Fruit fly (Drosophila melanogaster) whole organism, prepupa: ENCODE measurements around the gene CG2124.

Experiments
- CG10631 ChIP-seq: fragments of 200-800 bp; sonication (Bioruptor generic); optimal IDR thresholded peaks from 2 replicates; lab custom pipeline; 2016; ENCODE audit warnings: missing biosample characterization, missing genetic modification characterization
- CG10669 ChIP-seq: fragments of 200-800 bp; sonication (Bioruptor generic); optimal IDR thresholded peaks from 3 replicates; lab custom pipeline; 2018; ENCODE audit warnings: missing biosample characterization, mild to moderate bottlenecking, missing genetic modification characterization, moderate library complexity
- CG11294 ChIP-seq: fragments of 200-800 bp; sonication (Bioruptor generic); IDR thresholded peaks from 2 replicates; pipeline ENCODE4 v1.3.6; 2022; ENCODE audit warnings: missing biosample characterization, missing genetic modification characterization
- CG11762 ChIP-seq: fragments of 200-800 bp; sonication (Bioruptor generic); optimal IDR thresholded peaks from 3 replicates; lab custom pipeline; 2016; ENCODE audit warnings: missing biosample characterization, missing genetic modification characterization; ENCODE audit not compliant: insufficient read depth
- CG11902 ChIP-seq: fragments of 200-800 bp; sonication (Bioruptor generic); optimal IDR thresholded peaks from 3 replicates; lab custom pipeline; 2016; ENCODE audit warnings: missing biosample characterization, missing genetic modification characterization
- CG15336 ChIP-seq: fragments of 200-800 bp; sonication (Bioruptor generic); IDR thresholded peaks from 2 replicates; pipeline ENCODE4 v1.3.6; 2022; ENCODE audit warnings: missing biosample characterization, missing genetic modification characterization
- CG3032 ChIP-seq: fragments of 200-800 bp; optimal IDR thresholded peaks from 2 replicates; lab custom pipeline; 2019; ENCODE audit warnings: missing biosample characterization, mild to moderate bottlenecking, missing genetic modification characterization, moderate library complexity
- CG31627 ChIP-seq: fragments of 200-800 bp; sonication (Bioruptor generic); optimal IDR thresholded peaks from 3 replicates; lab custom pipeline; 2016; ENCODE audit warnings: missing biosample characterization, missing genetic modification characterization
- CG32006 ChIP-seq: fragments of 200-800 bp; sonication (Bioruptor generic); optimal IDR thresholded peaks from 3 replicates; lab custom pipeline; 2017; ENCODE audit warnings: missing biosample characterization, mild to moderate bottlenecking, missing genetic modification characterization
- CG34406 ChIP-seq: fragments of 200-800 bp; sonication (Bioruptor generic); optimal IDR thresholded peaks from 3 replicates; lab custom pipeline; 2016; ENCODE audit warnings: missing biosample characterization, missing genetic modification characterization
- CG3919 ChIP-seq: fragments of 200-800 bp; sonication (Bioruptor generic); optimal IDR thresholded peaks from 3 replicates; lab custom pipeline; 2016; ENCODE audit warnings: missing biosample characterization, missing genetic modification characterization
- CG4318 ChIP-seq: fragments of 200-800 bp; sonication (Bioruptor generic); optimal IDR thresholded peaks from 3 replicates; lab custom pipeline; 2017; ENCODE audit warnings: missing biosample characterization, mild to moderate bottlenecking, missing genetic modification characterization
- CG6276 ChIP-seq: fragments of 200-800 bp; sonication (Bioruptor generic); optimal IDR thresholded peaks from 2 replicates; lab custom pipeline; 2017; ENCODE audit warnings: missing biosample characterization, mild to moderate bottlenecking, missing genetic modification characterization
- CG6792 ChIP-seq: fragments of 200-800 bp; sonication (Bioruptor generic); optimal IDR thresholded peaks from 3 replicates; lab custom pipeline; 2016; ENCODE audit warnings: missing biosample characterization, missing genetic modification characterization
- CG7368 ChIP-seq: fragments of 200-800 bp; sonication (Bioruptor generic); optimal IDR thresholded peaks from 3 replicates; lab custom pipeline; 2016; ENCODE audit warnings: missing biosample characterization, missing genetic modification characterization
- CG8119 ChIP-seq: fragments of 200-800 bp; sonication (Bioruptor generic); IDR thresholded peaks from 3 replicates; pipeline ENCODE4 v1.3.6; 2022; ENCODE audit warnings: missing biosample characterization, missing genetic modification characterization
- CG8319 ChIP-seq: fragments of 200-800 bp; sonication (Bioruptor generic); optimal IDR thresholded peaks from 3 replicates; lab custom pipeline; 2016; ENCODE audit warnings: missing biosample characterization, missing genetic modification characterization
- CG8632 ChIP-seq: fragments of 200-800 bp; sonication (Bioruptor generic); optimal IDR thresholded peaks from 3 replicates; lab custom pipeline; 2016; ENCODE audit warnings: missing biosample characterization, missing genetic modification characterization
- CG9139 ChIP-seq: fragments of 200-800 bp; sonication (Bioruptor generic); optimal IDR thresholded peaks from 3 replicates; lab custom pipeline; 2017; ENCODE audit warnings: missing biosample characterization, mild to moderate bottlenecking, missing genetic modification characterization
- Eip75B ChIP-seq: fragments of 200-800 bp; sonication (Bioruptor generic); optimal IDR thresholded peaks from 3 replicates; lab custom pipeline; 2016; ENCODE audit warnings: missing biosample characterization, missing genetic modification characterization
- Eip93F ChIP-seq: fragments of 200-800 bp; sonication (Bioruptor generic); optimal IDR thresholded peaks from 2 replicates; lab custom pipeline; 2016; ENCODE audit warnings: missing biosample characterization, mild to moderate bottlenecking, missing genetic modification characterization
- Ets21C ChIP-seq: fragments of 200-800 bp; sonication (Bioruptor generic); optimal IDR thresholded peaks from 3 replicates; lab custom pipeline; 2016; ENCODE audit warnings: missing biosample characterization, missing genetic modification characterization
- Gug ChIP-seq: fragments of 200-800 bp; sonication (Bioruptor generic); IDR thresholded peaks from 2 replicates; pipeline ENCODE4 v1.3.6; 2022; ENCODE audit warnings: missing biosample characterization, missing genetic modification characterization
- Hr38 ChIP-seq: sonication (Bioruptor generic); optimal IDR thresholded peaks from 2 replicates; lab custom pipeline; 2016; ENCODE audit warnings: missing biosample characterization, missing genetic modification characterization
- Hr39 ChIP-seq: fragments of 200-800 bp; sonication (Bioruptor generic); optimal IDR thresholded peaks from 2 replicates; lab custom pipeline; 2016; ENCODE audit warnings: missing biosample characterization, missing genetic modification characterization
- Hr4 ChIP-seq: fragments of 200-800 bp; sonication (Bioruptor generic); optimal IDR thresholded peaks from 3 replicates; lab custom pipeline; 2016; ENCODE audit warnings: missing biosample characterization, missing genetic modification characterization
- Lpt ChIP-seq: fragments of 200-800 bp; sonication (Bioruptor generic); optimal IDR thresholded peaks from 3 replicates; lab custom pipeline; 2016; ENCODE audit warnings: missing biosample characterization, missing genetic modification characterization
- Met ChIP-seq: fragments of 200-800 bp; sonication (Bioruptor generic); optimal IDR thresholded peaks from 3 replicates; lab custom pipeline; 2016; ENCODE audit warnings: missing biosample characterization, missing genetic modification characterization
- OdsH ChIP-seq: fragments of 200-800 bp; sonication (Bioruptor generic); optimal IDR thresholded peaks from 3 replicates; lab custom pipeline; 2016; ENCODE audit warnings: missing biosample characterization, missing genetic modification characterization
- Smox ChIP-seq: fragments of 200-800 bp; sonication (Bioruptor generic); optimal IDR thresholded peaks from 3 replicates; lab custom pipeline; 2016; ENCODE audit warnings: missing biosample characterization, missing genetic modification characterization
- Sox102F ChIP-seq: fragments of 200-800 bp; sonication (Bioruptor generic); optimal IDR thresholded peaks from 2 replicates; lab custom pipeline; 2016; ENCODE audit warnings: missing biosample characterization, mild to moderate bottlenecking, missing genetic modification characterization
- Sox14 ChIP-seq: fragments of 200-800 bp; sonication (Bioruptor generic); optimal IDR thresholded peaks from 3 replicates; lab custom pipeline; 2016; ENCODE audit warnings: missing biosample characterization, missing genetic modification characterization
- Sox15 ChIP-seq: fragments of 200-800 bp; sonication (Bioruptor generic); optimal IDR thresholded peaks from 3 replicates; lab custom pipeline; 2016; ENCODE audit warnings: missing biosample characterization, missing genetic modification characterization
- achi ChIP-seq: fragments of 200-800 bp; sonication (Bioruptor generic); optimal IDR thresholded peaks from 3 replicates; lab custom pipeline; 2016; ENCODE audit warnings: missing biosample characterization, missing genetic modification characterization
- acj6 ChIP-seq: fragments of 200-800 bp; sonication (Bioruptor generic); optimal IDR thresholded peaks from 3 replicates; lab custom pipeline; 2016; ENCODE audit warnings: missing biosample characterization, missing genetic modification characterization
- dac ChIP-seq: fragments of 200-800 bp; sonication (Bioruptor generic); optimal IDR thresholded peaks from 2 replicates; lab custom pipeline; 2017; ENCODE audit warnings: missing biosample characterization, mild to moderate bottlenecking, missing genetic modification characterization
- dsx ChIP-seq: fragments of 200-800 bp; optimal IDR thresholded peaks from 3 replicates; lab custom pipeline; 2019; ENCODE audit warnings: missing biosample characterization, mild to moderate bottlenecking, missing genetic modification characterization, moderate library complexity; ENCODE audit not compliant: poor library complexity, severe bottlenecking
- eg ChIP-seq: fragments of 200-800 bp; sonication (Bioruptor generic); IDR thresholded peaks from 3 replicates; pipeline ENCODE4 v1.3.6; 2022; ENCODE audit warnings: missing biosample characterization, missing genetic modification characterization
- esn ChIP-seq: fragments of 200-800 bp; sonication (Bioruptor generic); optimal IDR thresholded peaks from 2 replicates; lab custom pipeline; 2016; ENCODE audit warnings: missing biosample characterization, mild to moderate bottlenecking, missing genetic modification characterization, moderate library complexity
- fd59A ChIP-seq: fragments of 200-800 bp; sonication (Bioruptor generic); optimal IDR thresholded peaks from 2 replicates; lab custom pipeline; 2017; ENCODE audit warnings: missing biosample characterization, mild to moderate bottlenecking, missing genetic modification characterization, missing genetic modification reagents
- fd85E ChIP-seq: fragments of 200-800 bp; sonication (Bioruptor generic); optimal IDR thresholded peaks from 3 replicates; lab custom pipeline; 2016; ENCODE audit warnings: missing biosample characterization, missing genetic modification characterization
- fkh ChIP-seq: fragments of 200-800 bp; sonication (Bioruptor generic); optimal IDR thresholded peaks from 3 replicates; lab custom pipeline; 2017; ENCODE audit warnings: missing biosample characterization, mild to moderate bottlenecking, missing genetic modification characterization, moderate library complexity
- net ChIP-seq: fragments of 200-800 bp; sonication (Bioruptor generic); optimal IDR thresholded peaks from 3 replicates; lab custom pipeline; 2016; ENCODE audit warnings: missing biosample characterization, missing genetic modification characterization
- pdm3 ChIP-seq: fragments of 200-800 bp; sonication (Bioruptor generic); optimal IDR thresholded peaks from 3 replicates; lab custom pipeline; 2016; ENCODE audit warnings: missing biosample characterization, missing genetic modification characterization
- salr ChIP-seq, 2 experiments: fragments of 200-800 bp; sonication (Bioruptor generic); optimal IDR thresholded peaks; 3 replicates each; lab custom pipeline; 2016 to 2018; ENCODE audit warnings: missing biosample characterization in 2 of 2, missing genetic modification characterization in 2 of 2, mild to moderate bottlenecking in 1 of 2
- spab ChIP-seq: fragments of 200-800 bp; sonication (Bioruptor generic); optimal IDR thresholded peaks from 2 replicates; lab custom pipeline; 2017; ENCODE audit warnings: missing biosample characterization, mild to moderate bottlenecking, missing genetic modification characterization, missing genetic modification reagents
- ss ChIP-seq, 2 experiments: fragments of 200-800 bp; sonication (Bioruptor generic); optimal IDR thresholded peaks; 2 replicates in 1 of 2; 3 replicates in 1 of 2; lab custom pipeline; 2017 to 2018; ENCODE audit warnings: mild to moderate bottlenecking in 2 of 2, missing biosample characterization in 2 of 2, missing genetic modification characterization in 2 of 2, moderate library complexity in 1 of 2
- svp ChIP-seq: fragments of 200-800 bp; sonication (Bioruptor generic); peaks from one replicate; lab custom pipeline; 2016; ENCODE audit warnings: missing biosample characterization, missing genetic modification characterization
- vri ChIP-seq: fragments of 200-800 bp; sonication (Bioruptor generic); optimal IDR thresholded peaks from 3 replicates; lab custom pipeline; 2016; ENCODE audit warnings: missing biosample characterization, mild to moderate bottlenecking, missing genetic modification characterization

CG2124 gene

DNA sequence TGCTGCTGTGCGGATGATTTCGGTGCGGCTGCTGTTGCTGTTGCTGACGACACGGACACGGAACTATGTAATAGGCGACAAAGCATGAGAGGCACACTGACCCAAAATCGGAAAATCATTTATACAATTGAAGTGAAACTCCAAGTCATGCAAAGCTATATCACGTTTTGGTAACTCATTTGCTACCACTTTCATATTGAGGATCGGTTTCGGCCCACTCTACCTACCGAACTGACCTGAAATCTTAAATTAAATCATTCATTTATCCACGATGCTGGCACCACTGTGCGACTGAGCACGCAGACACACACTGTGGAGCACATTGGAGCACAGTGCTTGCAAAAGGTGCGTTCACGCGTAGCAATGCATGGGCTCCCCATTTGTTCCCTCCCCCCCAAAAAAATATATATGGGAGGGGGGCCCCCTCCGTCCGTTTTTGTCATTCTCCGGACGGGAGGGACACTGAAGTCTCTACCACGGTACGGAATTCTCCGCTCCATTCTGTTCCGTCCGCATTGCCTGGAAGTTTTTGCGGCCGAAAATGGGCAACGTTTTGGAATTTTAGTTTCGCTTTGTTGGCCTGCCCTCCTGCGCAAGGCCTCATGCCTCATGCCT lies 25.7 kb upstream of the CG2124 start (continued):
- TF ChIP-seq OdsH (GFP tag; lab: Kevin White, UChicago) (peak; percentile 85), CG10631 (peak; percentile 88), Eip75B (peak; percentile 84), fd85E (GFP tag; lab: Kevin White, UChicago) (peak; percentile 56), fd59A (peak; percentile 81), Eip93F (no peak), Hr4 (GFP tag; lab: Kevin White, UChicago) (peak; percentile 88), Gug (peak; percentile 81), dsx (GFP tag; lab: Kevin White, UChicago) (peak; percentile 79)

DNA sequence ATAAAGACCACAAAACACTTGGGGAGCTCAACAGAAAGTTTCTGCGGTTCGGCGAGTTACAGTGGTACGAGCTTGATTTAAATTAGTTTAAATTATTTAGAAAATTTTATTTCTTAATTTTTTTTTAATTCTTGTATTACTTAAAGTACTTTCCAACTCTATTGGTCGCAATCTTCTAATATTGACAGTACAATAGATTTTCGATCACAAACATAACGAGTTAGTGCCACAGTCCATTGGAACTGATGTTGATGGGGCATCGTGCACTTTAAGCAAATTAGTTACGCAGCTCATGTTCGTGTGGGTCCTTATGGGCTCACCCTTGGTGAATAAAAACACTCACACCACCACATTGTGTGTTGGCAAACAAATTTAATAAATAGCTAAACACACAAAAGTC lies 22.4 kb upstream of the CG2124 start:
- TF ChIP-seq Hr38 (GFP tag; lab: Kevin White, UChicago) (no peak), Gug (peak; percentile 64), CG8632 (GFP tag; lab: Kevin White, UChicago) (peak; percentile 5), eg (GFP tag; lab: Robert Waterston, UW) (peak; percentile 78), Sox14 (no peak), CG31627 (GFP tag; lab: Kevin White, UChicago) (peak; percentile 17), CG34406 (GFP tag; lab: Kevin White, UChicago) (peak; percentile 32), esn (GFP tag; lab: Kevin White, UChicago) (peak; percentile 42), net (GFP tag; lab: Kevin White, UChicago) (peak; percentile 43), CG3919 (GFP tag; lab: Kevin White, UChicago) (peak; percentile 46), salr (GFP tag; optimal IDR thresholded peaks at IDR 0.05; lab: Kevin White, UChicago) (no peak), dac (GFP tag; lab: Kevin White, UChicago) (no peak), CG11762 (GFP tag; lab: Kevin White, UChicago) (peak; percentile 6), CG9139 (GFP tag; lab: Kevin White, UChicago) (no peak), svp (GFP tag; lab: Kevin White, UChicago) (peak; percentile 70), CG8319 (GFP tag; lab: Kevin White, UChicago) (no peak), Lpt (GFP tag; lab: Kevin White, UChicago) (peak; percentile 7), CG11902 (GFP tag; lab: Kevin White, UChicago) (no peak), spab (GFP tag; lab: Kevin White, UChicago) (no peak), Hr39 (GFP tag; lab: Kevin White, UChicago) (peak; percentile 12), vri (GFP tag; lab: Kevin White, UChicago) (no peak), CG7368 (GFP tag; lab: Kevin White, UChicago) (peak; percentile 47), CG6276 (peak; percentile 53), Sox102F (GFP tag; lab: Kevin White, UChicago) (peak; percentile 31), ss (GFP tag; optimal IDR thresholded peaks at IDR 0.05; lab: Kevin White, UChicago) (peak in 1 of 2 experiments; percentile 14), fd85E (GFP tag; lab: Kevin White, UChicago) (no peak), Met (peak; percentile 45), CG10669 (peak; percentile 29), CG8119 (peak; percentile 72), Smox (GFP tag; lab: Kevin White, UChicago) (peak; percentile 27), achi (peak; percentile 56), dsx (GFP tag; lab: Kevin White, UChicago) (peak; percentile 12), CG10631 (peak; percentile 49), Sox15 (GFP tag; lab: Kevin White, UChicago) (no peak), fd59A (peak; percentile 12), Ets21C (GFP tag; lab: Kevin White, UChicago) (no peak), CG3032 (tag; lab: Kevin White, UChicago) (peak; percentile 24), CG15336 (peak; percentile 80), CG6792 (GFP tag; lab: Kevin White, UChicago) (peak; percentile 29), pdm3 (GFP tag; lab: Kevin White, UChicago) (peak; percentile 50), CG4318 (GFP tag; lab: Kevin White, UChicago) (peak; percentile 11), acj6 (GFP tag; lab: Kevin White, UChicago) (peak; percentile 47), CG11294 (0 out of 2 replicates have a peak, but pooled peaks have one; percentile 22), Hr4 (GFP tag; lab: Kevin White, UChicago) (peak; percentile 50), CG32006 (GFP tag; lab: Kevin White, UChicago) (peak; percentile 63), fkh (GFP tag; lab: Kevin White, UChicago) (no peak)
